Fruit fly (Drosophila melanogaster): ENCODE results near the gene CG3402.
A peak's percentile ranks its signal among the peaks of the same experiment; 100 is the strongest.

The CG3402 gene

DNA sequence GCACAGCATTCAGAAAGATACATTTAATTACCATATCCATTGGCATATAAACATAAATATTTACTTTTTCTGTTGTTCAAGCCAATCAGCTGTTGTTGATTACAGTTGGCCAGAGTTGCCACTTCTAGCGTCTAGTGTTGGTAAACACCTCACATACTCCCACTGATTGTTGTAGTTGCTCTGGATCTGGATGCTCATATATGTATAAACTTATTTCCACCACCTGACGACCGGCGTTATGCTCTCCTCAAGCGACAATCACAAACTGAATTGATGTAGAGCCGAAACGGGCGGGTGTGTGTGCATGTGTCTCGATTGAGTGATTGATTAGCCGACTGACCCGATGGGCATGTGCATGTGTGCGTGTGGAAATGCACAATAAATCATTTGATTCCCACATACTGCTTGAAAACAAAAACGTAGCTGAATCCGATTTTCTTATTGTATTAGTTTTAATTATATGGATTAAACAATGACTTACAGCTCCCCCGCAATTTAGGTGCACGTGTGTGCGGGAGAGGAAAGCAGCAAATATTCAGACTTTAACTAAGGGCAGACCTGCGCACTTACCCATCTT is 29.2 kb upstream of the CG3402 start (continued):
- TF ChIP-seq bsh (GFP tag; optimal IDR thresholded peaks at IDR 0.05) (peak in 1 of 2 experiments; percentile 23), CG13894 (tag; optimal IDR thresholded peaks at IDR 0.05) (peak; percentile 75), Rx (GFP tag; IDR thresholded peaks at IDR 0.05) (no peak), dmrt99B (tag; optimal IDR thresholded peaks at IDR 0.05) (no peak), nerfin-2 (GFP tag; IDR thresholded peaks at IDR 0.05; ENCODE audit: partially characterized antibody) (no peak), CG11093 (GFP tag; IDR thresholded peaks at IDR 0.05) (no peak), HLHmδ (GFP tag; optimal IDR thresholded peaks at IDR 0.05) (no peak), CG6683 (GFP tag; optimal IDR thresholded peaks at IDR 0.05) (no peak), ara (GFP tag; IDR thresholded peaks at IDR 0.05) (no peak), CG11247 (GFP tag; IDR thresholded peaks at IDR 0.05) (0 out of 2 replicates have a peak, but pooled peaks have one; percentile 17), CG10431 (GFP tag; optimal IDR thresholded peaks at IDR 0.05) (peak; percentile 56), CG7372 (GFP tag; IDR thresholded peaks at IDR 0.05) (no peak), Fer1 (GFP tag; optimal IDR thresholded peaks at IDR 0.05) (peak; percentile 62), CG11695 (GFP tag; IDR thresholded peaks at IDR 0.05) (no peak), Doc3 (GFP tag; IDR thresholded peaks at IDR 0.05; ENCODE audit: partially characterized antibody) (0 out of 3 replicates have a peak, but pooled peaks have one; percentile 20), CrebB (tag; optimal IDR thresholded peaks at IDR 0.05) (peak; percentile 53), CG3847 (GFP tag; IDR thresholded peaks at IDR 0.05) (peak; percentile 79), CHES-1-like (GFP tag; optimal IDR thresholded peaks at IDR 0.05) (peak; percentile 80), Tbp (GFP tag; optimal IDR thresholded peaks at IDR 0.05) (no peak), Xbp1 (GFP tag; optimal IDR thresholded peaks at IDR 0.05) (peak; percentile 30), unpg (GFP tag; optimal IDR thresholded peaks at IDR 0.05) (peak; percentile 50), CG4282 (GFP tag; optimal IDR thresholded peaks at IDR 0.05) (peak; percentile 32), mld (GFP tag; IDR thresholded peaks at IDR 0.05; ENCODE audit: partially characterized antibody) (no peak), chm (GFP tag; IDR thresholded peaks at IDR 0.05) (no peak; the same call in 1 of the 2 replicates), CG9876 (GFP tag; optimal IDR thresholded peaks at IDR 0.05) (no peak), E2f1 (GFP tag; IDR thresholded peaks at IDR 0.05) (no peak), tna (GFP tag; IDR thresholded peaks at IDR 0.05; ENCODE audit: partially characterized antibody) (no peak), dati (GFP tag; IDR thresholded peaks at IDR 0.05) (no peak), Lpt (GFP tag; optimal IDR thresholded peaks at IDR 0.05) (no peak), dmrt11E (tag; optimal IDR thresholded peaks at IDR 0.05) (peak; percentile 21), CG7357 (GFP tag; IDR thresholded peaks at IDR 0.05) (no peak), Sin3A (optimal IDR thresholded peaks at IDR 0.05) (peak; percentile 46), CG1792 (GFP tag; optimal IDR thresholded peaks at IDR 0.05) (peak; percentile 29), gro (GFP tag; optimal IDR thresholded peaks at IDR 0.05) (peak; percentile 55), jing (GFP tag; optimal IDR thresholded peaks at IDR 0.05) (no peak), CG12071 (GFP tag; optimal IDR thresholded peaks at IDR 0.05) (peak; percentile 44), Lhr (GFP tag; optimal IDR thresholded peaks at IDR 0.05) (peak; percentile 50), Elba2 (GFP tag; optimal IDR thresholded peaks at IDR 0.05) (peak; percentile 68), Bgb (GFP tag; IDR thresholded peaks at IDR 0.05; ENCODE audit: partially characterized antibody) (peak; percentile 31; the same call in 1 of the 2 replicates), gfzf (GFP tag; optimal IDR thresholded peaks at IDR 0.05) (peak; percentile 10), sob (GFP tag; IDR thresholded peaks at IDR 0.05) (peak; percentile 64), lilli (GFP tag; optimal IDR thresholded peaks at IDR 0.05) (peak; percentile 46), CG4854 (GFP tag; optimal IDR thresholded peaks at IDR 0.05) (peak; percentile 31), CG11398 (GFP tag; optimal IDR thresholded peaks at IDR 0.05) (peak; percentile 52), Lim3 (GFP tag; IDR thresholded peaks at IDR 0.05) (no peak), Mes4 (GFP tag; optimal IDR thresholded peaks at IDR 0.05) (no peak), bbx (GFP tag; IDR thresholded peaks at IDR 0.05; ENCODE audit: partially characterized antibody) (peak; percentile 64), CG5953 (GFP tag; IDR thresholded peaks at IDR 0.05) (no peak), al (GFP tag; IDR thresholded peaks at IDR 0.05) (no peak), CG18599 (GFP tag; optimal IDR thresholded peaks at IDR 0.05) (peak; percentile 65), yki (optimal IDR thresholded peaks at IDR 0.05) (no peak)

Data from whole organism, embryonic.